Fruit fly (Drosophila melanogaster) whole organism: Measurements from ENCODE around the gene TpnC73F.

Experiments used
- pan ChIP-seq: fragments of >200 bp; optimal IDR thresholded peaks from 2 replicates; lab custom pipeline; 2017
- psq ChIP-seq: fragments of >200 bp; optimal IDR thresholded peaks from 2 replicates; lab custom pipeline; 2017

DNA sequence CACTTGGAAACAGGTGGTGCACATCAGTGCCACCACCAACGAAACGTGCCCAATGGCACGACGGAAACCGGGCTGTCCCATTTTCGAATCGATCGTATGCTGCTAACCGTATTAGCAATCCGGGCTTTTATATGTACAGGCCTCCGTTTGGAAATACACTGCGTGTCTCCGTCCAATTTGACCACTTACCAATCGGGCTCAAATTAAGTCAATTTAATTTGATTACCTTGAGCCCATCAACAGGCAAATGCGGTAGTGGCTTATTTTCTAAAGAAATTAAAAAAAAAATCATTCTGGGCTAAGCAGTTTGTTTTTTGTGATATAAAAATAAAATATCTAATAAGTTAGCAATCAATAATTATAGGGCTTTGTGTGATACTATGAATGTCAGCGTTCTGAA lies 22.2 kb upstream of the TpnC73F start, which contains the start of gene a10:
- TF ChIP-seq psq (lab: Kevin White, UChicago) (no peak), pan (lab: Kevin White, UChicago) (no peak)
